Fruit fly (Drosophila melanogaster): ENCODE measurements around the gene RpS19a.

DNA sequence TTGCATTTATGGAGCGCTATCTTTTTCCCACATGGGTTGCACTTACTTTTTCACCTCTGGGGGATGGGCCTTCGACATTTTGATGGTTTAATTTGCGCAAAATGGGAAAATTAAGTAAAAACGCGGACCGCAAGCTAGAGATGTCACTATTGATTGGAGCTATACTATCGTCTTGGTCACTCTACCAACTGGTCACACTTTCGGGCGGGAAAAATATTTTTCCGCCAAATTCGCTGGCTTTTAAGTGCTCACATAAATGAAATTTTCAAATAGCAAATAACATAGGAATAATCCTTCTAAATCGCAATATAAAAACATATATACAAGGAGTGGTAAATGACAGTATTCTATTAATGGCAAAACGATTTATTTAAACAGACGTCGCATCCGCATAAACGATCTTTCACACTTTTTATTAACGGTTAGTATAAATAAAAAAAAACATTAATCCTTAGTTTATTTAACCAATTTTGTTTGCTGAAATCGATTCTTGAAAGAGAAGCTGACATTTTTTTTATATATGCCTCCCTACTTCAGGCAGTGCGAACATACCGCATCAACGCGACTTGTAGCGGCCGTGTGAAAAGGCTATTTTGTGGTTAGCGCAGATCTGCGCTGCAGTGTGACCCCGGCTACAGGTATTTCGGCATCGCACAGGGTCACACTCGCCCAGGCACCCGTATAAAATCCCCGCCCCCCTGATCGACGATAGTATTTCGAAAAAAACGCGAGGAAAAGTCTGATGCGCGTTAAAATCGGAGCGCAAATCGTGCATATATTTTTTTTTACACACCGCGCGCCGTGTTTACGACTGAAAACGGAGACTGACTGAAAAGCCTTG, 2.8 kb downstream of the RpS19a start, which contains the start of the genes SNRPG and mthl1:
- TF ChIP-seq CG8478 (optimal IDR thresholded peaks at IDR 0.05) (no peak), CTCF (optimal IDR thresholded peaks at IDR 0.05) (no peak)

Data from S2 (cell line).